Fruit fly (Drosophila melanogaster) whole organism, larva: ENCODE data around the gene Naa30A.

Experiments
- noc ChIP-seq: fragments of 200-800 bp; sonication (Bioruptor generic); optimal IDR thresholded peaks from 3 replicates; lab custom pipeline; 2019; ENCODE audit warnings: missing biosample characterization, mild to moderate bottlenecking, missing genetic modification characterization, moderate library complexity

The Naa30A gene

dm6 chrX:1357501-1357900, 15.6 kb downstream of the Naa30A start, which contains the start of gene png:
Gene png, minus strand, starts transcription at chrX:1357601.
- no peak for TF ChIP-seq noc

- TF ChIP-seq noc = no peak
Observed at dm6 chrX:1368949-1369348, 27.0 kb downstream of the Naa30A start, which contains the start of gene CG14770. Gene CG14770, plus strand, starts transcription at chrX:1369249.

dm6 chrX:1370104-1370802, 28.3 kb downstream of the Naa30A start, which contains the start of gene ssx:
Gene ssx, plus strand, starts transcription at chrX:1370580.
- TF ChIP-seq noc = no peak

- no peak for TF ChIP-seq noc
Observed at dm6 chrX:1372667-1373066, 30.8 kb downstream of the Naa30A start.

dm6 chrX:1375265-1375958, 33.5 kb downstream of the Naa30A start, which contains the start of gene AMPKalpha:
Gene AMPKalpha, plus strand, starts transcription at chrX:1375536.
- no peak for TF ChIP-seq noc

dm6 chrX:1379692-1380349, 37.9 kb downstream of the Naa30A start:
- no peak for TF ChIP-seq noc

dm6 chrX:1380350-1381060, 38.6 kb downstream of the Naa30A start, which contains the start of the genes CG3719 and CG32813:
Gene CG3719, minus strand, starts transcription at chrX:1380480.
Gene CG32813, plus strand, starts transcription at chrX:1380914.
- no peak for TF ChIP-seq noc

- TF ChIP-seq noc = no peak
Observed at dm6 chrX:1381413-1381991, 39.6 kb downstream of the Naa30A start.

- TF ChIP-seq noc = no peak
Observed at dm6 chrX:1382489-1382888, 40.6 kb downstream of the Naa30A start.

- TF ChIP-seq noc = no peak
Observed at dm6 chrX:1384232-1384631, 42.3 kb downstream of the Naa30A start.

- TF ChIP-seq noc = no peak
Observed at dm6 chrX:1387149-1387752, 45.3 kb downstream of the Naa30A start.

dm6 chrX:1388148-1388703, 46.3 kb downstream of the Naa30A start:
- TF ChIP-seq noc = no peak

dm6 chrX:1392875-1393274, 51.0 kb downstream of the Naa30A start, which contains the start of gene Rilpl:
Gene Rilpl, plus strand, starts transcription at chrX:1393054.
- TF ChIP-seq noc = peak; percentile 7
